Fruit fly (Drosophila melanogaster) whole organism, embryonic: ENCODE measurements around the gene CG10324.

Source experiments
- ATbp ChIP-seq: fragments of 200-800 bp; sonication (Bioruptor generic); optimal IDR thresholded peaks from 2 replicates; lab custom pipeline; 2017; ENCODE audit warnings: missing biosample characterization, mild to moderate bottlenecking, missing genetic modification characterization, missing genetic modification reagents
- CG10654 ChIP-seq: fragments of 200-800 bp; sonication (Bioruptor generic); optimal IDR thresholded peaks from 2 replicates; lab custom pipeline; 2016; ENCODE audit warnings: missing biosample characterization, missing genetic modification characterization
- CG11504 ChIP-seq: fragments of 200-800 bp; sonication (Bioruptor generic); optimal IDR thresholded peaks from 3 replicates; lab custom pipeline; 2019; ENCODE audit warnings: missing biosample characterization, mild to moderate bottlenecking, missing genetic modification characterization, moderate library complexity
- CG12769 ChIP-seq: fragments of 200-800 bp; sonication (Bioruptor generic); optimal IDR thresholded peaks from 2 replicates; lab custom pipeline; 2019; ENCODE audit warnings: missing biosample characterization, mild to moderate bottlenecking, missing genetic modification characterization, moderate library complexity
- CG13424 ChIP-seq: fragments of 200-800 bp; sonication (Bioruptor generic); optimal IDR thresholded peaks from 2 replicates; lab custom pipeline; 2019; ENCODE audit warnings: missing biosample characterization, mild to moderate bottlenecking, missing genetic modification characterization, moderate library complexity
- CG14014 ChIP-seq: fragments of 200-800 bp; sonication (Bioruptor generic); IDR thresholded peaks from 2 replicates; pipeline ENCODE4 v1.3.6; 2022; ENCODE audit warnings: missing biosample characterization, missing genetic modification characterization
- CG17328 ChIP-seq: fragments of 200-800 bp; sonication (Bioruptor generic); IDR thresholded peaks from 2 replicates; pipeline ENCODE4 v1.3.6; 2022; ENCODE audit warnings: missing biosample characterization, missing genetic modification characterization
- CG2199 ChIP-seq: fragments of 200-800 bp; sonication (Bioruptor generic); IDR thresholded peaks from 3 replicates; pipeline ENCODE4 v1.3.6; 2022; ENCODE audit warnings: missing biosample characterization, missing genetic modification characterization
- CG3065 ChIP-seq: fragments of 200-800 bp; sonication (Bioruptor generic); optimal IDR thresholded peaks from 2 replicates; lab custom pipeline; 2016; ENCODE audit warnings: missing biosample characterization, missing genetic modification characterization
- CG34422 ChIP-seq: fragments of 200-800 bp; sonication (Bioruptor generic); IDR thresholded peaks from 3 replicates; pipeline ENCODE4 v1.3.6; 2022; ENCODE audit warnings: missing biosample characterization, missing genetic modification characterization
- CG7271 ChIP-seq: fragments of 200-800 bp; sonication (Bioruptor generic); optimal IDR thresholded peaks from 2 replicates; lab custom pipeline; 2018; ENCODE audit warnings: missing biosample characterization, mild to moderate bottlenecking, missing genetic modification characterization, moderate library complexity
- CG7372 ChIP-seq: fragments of 200-800 bp; sonication (Bioruptor generic); IDR thresholded peaks from 2 replicates; pipeline ENCODE4 v1.3.6; 2022; ENCODE audit warnings: missing biosample characterization, missing genetic modification characterization
- CG7745 ChIP-seq: fragments of 200-800 bp; sonication (Bioruptor generic); optimal IDR thresholded peaks from 2 replicates; lab custom pipeline; 2018; ENCODE audit warnings: missing biosample characterization, mild to moderate bottlenecking, missing genetic modification characterization, moderate library complexity
- Eip74EF ChIP-seq, 2 experiments: fragments of 200-800 bp in 1 of 2; fragments of >200 bp in 1 of 2; sonication (Bioruptor generic) in 1 of 2; optimal IDR thresholded peaks; 2 replicates each; lab custom pipeline; 2017 to 2019; ENCODE audit warnings: missing biosample characterization in 2 of 2, missing genetic modification characterization in 2 of 2, mild to moderate bottlenecking in 1 of 2, moderate library complexity in 1 of 2
- Hr78 ChIP-seq, 2 experiments: fragments of 200-800 bp in 1 of 2; fragments of >200 bp in 1 of 2; sonication (Bioruptor generic) in 1 of 2; optimal IDR thresholded peaks; 2 replicates each; lab custom pipeline; 2017 to 2019; ENCODE audit warnings: missing biosample characterization in 2 of 2, missing genetic modification characterization in 2 of 2, mild to moderate bottlenecking in 1 of 2, moderate library complexity in 1 of 2
- Med ChIP-seq: fragments of 200-800 bp; sonication (Bioruptor generic); peaks from one replicate; lab custom pipeline; 2016; ENCODE audit warnings: missing biosample characterization, missing genetic modification characterization, mild to moderate bottlenecking, inconsistent platforms, moderate library complexity
- Nf-YB ChIP-seq: fragments of 200-800 bp; sonication (Bioruptor generic); optimal IDR thresholded peaks from 3 replicates; lab custom pipeline; 2019; ENCODE audit warnings: missing biosample characterization, mild to moderate bottlenecking, missing genetic modification characterization, moderate library complexity
- Nf-YC ChIP-seq: fragments of 200-800 bp; optimal IDR thresholded peaks from 3 replicates; lab custom pipeline; 2019; ENCODE audit warnings: missing biosample characterization, mild to moderate bottlenecking, missing genetic modification characterization, moderate library complexity
- Sox102F ChIP-seq: fragments of 200-800 bp; sonication (Bioruptor generic); optimal IDR thresholded peaks from 2 replicates; lab custom pipeline; 2018; ENCODE audit warnings: missing biosample characterization, mild to moderate bottlenecking, missing genetic modification characterization, moderate library complexity
- Ssrp ChIP-seq: fragments of 200-800 bp; sonication (Bioruptor generic); optimal IDR thresholded peaks from 2 replicates; lab custom pipeline; 2018; ENCODE audit warnings: missing biosample characterization, mild to moderate bottlenecking, missing genetic modification characterization, moderate library complexity
- YL-1 ChIP-seq: fragments of 200-800 bp; sonication (Bioruptor generic); optimal IDR thresholded peaks from 3 replicates; lab custom pipeline; 2017; ENCODE audit warnings: missing biosample characterization, mild to moderate bottlenecking, missing genetic modification characterization
- abd-A ChIP-seq: fragments of 200-800 bp; sonication (Bioruptor generic); optimal IDR thresholded peaks from 3 replicates; lab custom pipeline; 2019; ENCODE audit warnings: missing biosample characterization, mild to moderate bottlenecking, missing genetic modification characterization, moderate library complexity
- bab2 ChIP-seq: fragments of 200-800 bp; sonication (Bioruptor generic); optimal IDR thresholded peaks from 2 replicates; lab custom pipeline; 2016; ENCODE audit warnings: missing biosample characterization, missing genetic modification characterization
- bcd ChIP-seq: fragments of 200-800 bp; sonication (Bioruptor generic); optimal IDR thresholded peaks from 2 replicates; lab custom pipeline; 2017; ENCODE audit warnings: missing biosample characterization, mild to moderate bottlenecking, missing genetic modification characterization
- cg ChIP-seq: fragments of 200-800 bp; sonication (Bioruptor generic); optimal IDR thresholded peaks from 3 replicates; lab custom pipeline; 2019; ENCODE audit warnings: missing biosample characterization, mild to moderate bottlenecking, missing genetic modification characterization, moderate library complexity
- chif ChIP-seq, 2 experiments: fragments of 200-800 bp; sonication (Bioruptor generic); optimal IDR thresholded peaks; 3 replicates each; lab custom pipeline; 2016; ENCODE audit warnings: missing biosample characterization in 2 of 2, missing genetic modification characterization in 2 of 2
- chinmo ChIP-seq: fragments of 200-800 bp; sonication (Bioruptor generic); IDR thresholded peaks from 4 replicates; pipeline ENCODE4 v1.3.6; 2022; ENCODE audit warnings: missing biosample characterization, missing genetic modification characterization; ENCODE audit not compliant: partially characterized antibody
- crol ChIP-seq: fragments of 200-800 bp; sonication (Bioruptor generic); IDR thresholded peaks from 2 replicates; pipeline ENCODE4 v1.3.6; 2022; ENCODE audit warnings: missing biosample characterization, missing genetic modification characterization
- cwo ChIP-seq: fragments of 200-800 bp; sonication (Bioruptor generic); optimal IDR thresholded peaks from 3 replicates; lab custom pipeline; 2017; ENCODE audit warnings: missing biosample characterization, missing genetic modification characterization, mild to moderate bottlenecking, moderate library complexity, missing genetic modification reagents
- dmrt11E ChIP-seq: fragments of 200-800 bp; sonication (Bioruptor generic); optimal IDR thresholded peaks from 3 replicates; lab custom pipeline; 2018; ENCODE audit warnings: missing biosample characterization, mild to moderate bottlenecking, missing genetic modification characterization, moderate library complexity
- en ChIP-seq: fragments of 200-800 bp; sonication (Bioruptor generic); optimal IDR thresholded peaks from 2 replicates; lab custom pipeline; 2016; ENCODE audit warnings: missing biosample characterization, missing genetic modification characterization
- ewg ChIP-seq: fragments of 200-800 bp; sonication (Bioruptor generic); optimal IDR thresholded peaks from 3 replicates; lab custom pipeline; 2017; ENCODE audit warnings: mild to moderate bottlenecking, missing biosample characterization, missing genetic modification reagents, missing genetic modification characterization
- gce ChIP-seq: fragments of 200-800 bp; sonication (Bioruptor generic); IDR thresholded peaks from 3 replicates; pipeline ENCODE4 v1.3.6; 2022; ENCODE audit warnings: missing biosample characterization, missing genetic modification characterization
- grn ChIP-seq: fragments of 200-800 bp; sonication (Bioruptor generic); optimal IDR thresholded peaks from 3 replicates; lab custom pipeline; 2017; ENCODE audit warnings: missing biosample characterization, missing genetic modification characterization
- gro ChIP-seq: fragments of 200-800 bp; sonication (Bioruptor generic); optimal IDR thresholded peaks from 2 replicates; lab custom pipeline; 2016; ENCODE audit warnings: missing biosample characterization, missing genetic modification characterization
- insv ChIP-seq, 2 experiments: fragments of 200-800 bp; sonication (Bioruptor generic); optimal IDR thresholded peaks; 3 replicates each; lab custom pipeline; 2016 to 2018; ENCODE audit warnings: missing biosample characterization in 2 of 2, missing genetic modification characterization in 2 of 2
- jigr1 ChIP-seq: fragments of 200-800 bp; sonication (Bioruptor generic); IDR thresholded peaks from 3 replicates; pipeline ENCODE4 v1.3.6; 2022; ENCODE audit warnings: missing biosample characterization, missing genetic modification characterization
- nerfin-1 ChIP-seq: fragments of 200-800 bp; sonication (Bioruptor generic); optimal IDR thresholded peaks from 3 replicates; lab custom pipeline; 2019; ENCODE audit warnings: missing biosample characterization, mild to moderate bottlenecking, missing genetic modification characterization, moderate library complexity
- pros ChIP-seq: fragments of 200-800 bp; sonication (Bioruptor generic); optimal IDR thresholded peaks from 3 replicates; lab custom pipeline; 2019; ENCODE audit warnings: missing biosample characterization, mild to moderate bottlenecking, missing genetic modification characterization, moderate library complexity
- sd ChIP-seq: fragments of 200-800 bp; sonication (Bioruptor generic); optimal IDR thresholded peaks from 3 replicates; lab custom pipeline; 2018; ENCODE audit warnings: missing biosample characterization, mild to moderate bottlenecking, missing genetic modification characterization, moderate library complexity
- seq ChIP-seq: fragments of 200-800 bp; sonication (Bioruptor generic); IDR thresholded peaks from 2 replicates; pipeline ENCODE4 v1.3.6; 2022; ENCODE audit warnings: missing biosample characterization, missing genetic modification characterization
- sna ChIP-seq: fragments of 200-800 bp; sonication (Bioruptor generic); IDR thresholded peaks from 2 replicates; pipeline ENCODE4 v1.3.6; 2022; ENCODE audit warnings: missing biosample characterization, missing genetic modification characterization; ENCODE audit not compliant: partially characterized antibody
- stwl ChIP-seq: fragments of 200-800 bp; sonication (Bioruptor generic); optimal IDR thresholded peaks from 3 replicates; lab custom pipeline; 2018; ENCODE audit warnings: missing biosample characterization, mild to moderate bottlenecking, missing genetic modification characterization, moderate library complexity
- tup ChIP-seq: fragments of 200-800 bp; sonication (Bioruptor generic); optimal IDR thresholded peaks from 2 replicates; lab custom pipeline; 2016; ENCODE audit warnings: missing biosample characterization, mild to moderate bottlenecking, missing genetic modification characterization, moderate library complexity
- vvl ChIP-seq: fragments of 200-800 bp; sonication (Bioruptor generic); IDR thresholded peaks from 2 replicates; pipeline ENCODE4 v1.3.6; 2022; ENCODE audit warnings: missing biosample characterization, missing genetic modification characterization

CG10324 gene

dm6 chr3R:16673184-16673583, 26.4 kb upstream of the CG10324 start (continued):
- peak; percentile 33; the same call in 1 of the 2 replicates for TF ChIP-seq CG17328 (GFP tag; lab: Robert Waterston, UW)
- TF ChIP-seq, all 482 proteins: peak for 53

dm6 chr3R:16672213-16672706, 25.5 kb upstream of the CG10324 start:
- TF ChIP-seq Med (GFP tag; lab: Kevin White, UChicago), result peak; percentile 17
- no peak for TF ChIP-seq Ssrp (tag; lab: Kevin White, UChicago)
- no peak for TF ChIP-seq CG13424 (tag; lab: Kevin White, UChicago)
- no peak for TF ChIP-seq bcd
- TF ChIP-seq CG34422 (GFP tag; lab: Robert Waterston, UW), result no peak
- no peak for TF ChIP-seq YL-1 (GFP tag; lab: Kevin White, UChicago)
- TF ChIP-seq ATbp, result no peak
- TF ChIP-seq insv (GFP tag; optimal IDR thresholded peaks at IDR 0.05; lab: Kevin White, UChicago), result no peak
- TF ChIP-seq Nf-YB (GFP tag; lab: Kevin White, UChicago), result peak; percentile 27
- TF ChIP-seq pros (GFP tag; lab: Kevin White, UChicago), result peak; percentile 81
- TF ChIP-seq CG7372 (GFP tag; lab: Robert Waterston, UW), result no peak
- no peak for TF ChIP-seq CG14014 (GFP tag; lab: Robert Waterston, UW)
- no peak for TF ChIP-seq sna
- TF ChIP-seq dmrt11E (tag; lab: Kevin White, UChicago), result no peak
- no peak for TF ChIP-seq CG7271 (tag; lab: Kevin White, UChicago)
- TF ChIP-seq ewg (GFP tag; lab: Kevin White, UChicago), result peak; percentile 80
- TF ChIP-seq cwo (GFP tag; lab: Kevin White, UChicago), result no peak
- TF ChIP-seq tup, result no peak
- peak; percentile 34; the same call in 1 of the 2 replicates for TF ChIP-seq crol
- peak; percentile 71 for TF ChIP-seq Nf-YC (tag; lab: Kevin White, UChicago)
- no peak for TF ChIP-seq chif (GFP tag; optimal IDR thresholded peaks at IDR 0.05; lab: Kevin White, UChicago)
- TF ChIP-seq nerfin-1, result peak; percentile 5
- no peak for TF ChIP-seq Sox102F (GFP tag; lab: Kevin White, UChicago)
- TF ChIP-seq CG10654 (GFP tag; lab: Kevin White, UChicago), result no peak
- peak; percentile 95 for TF ChIP-seq abd-A (tag; lab: Kevin White, UChicago)
- no peak for TF ChIP-seq gro (GFP tag; lab: Kevin White, UChicago)
- peak; percentile 70; the same call in 1 of the 2 replicates for TF ChIP-seq seq

DNA sequence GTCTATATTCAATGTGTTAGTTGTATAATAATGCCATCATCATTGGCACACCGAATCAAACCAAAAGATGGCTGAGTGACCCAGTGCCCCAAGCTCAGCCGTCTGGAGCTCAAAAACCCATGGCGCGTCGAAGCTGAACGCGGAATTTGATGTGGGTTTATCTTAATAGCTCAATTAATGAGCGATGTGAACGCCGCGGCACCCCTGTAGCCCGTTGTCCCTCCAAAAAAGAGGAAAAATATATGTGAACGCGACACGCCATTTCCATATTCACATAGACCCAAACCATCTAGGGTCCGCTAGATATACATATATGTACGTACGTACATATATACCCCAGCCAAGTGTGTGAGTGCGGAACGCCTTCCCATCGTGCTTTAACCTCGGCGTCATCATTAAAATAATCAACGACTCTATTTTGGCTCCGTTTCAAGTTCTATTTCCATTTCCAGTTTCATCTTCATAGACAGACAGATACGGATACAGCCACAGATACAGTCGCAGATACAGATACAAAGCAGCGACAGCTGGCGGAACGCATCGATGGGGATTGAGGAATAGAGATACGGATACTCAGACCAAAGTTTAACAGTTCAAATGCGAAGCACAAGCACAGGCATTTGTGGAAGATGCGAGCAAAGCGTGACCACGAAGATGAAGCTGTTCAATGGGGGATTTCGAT, 17.5 kb upstream of the CG10324 start:
- TF ChIP-seq en (GFP tag; lab: Kevin White, UChicago), result peak; percentile 31
- peak; percentile 35 for TF ChIP-seq Med (GFP tag; lab: Kevin White, UChicago)
- TF ChIP-seq vvl (GFP tag; lab: Robert Waterston, UW), result peak; percentile 67; the same call in 1 of the 2 replicates
- no peak for TF ChIP-seq bab2 (GFP tag; lab: Kevin White, UChicago)
- TF ChIP-seq abd-A (tag; lab: Kevin White, UChicago), result peak; percentile 99
- TF ChIP-seq Eip74EF (GFP tag; optimal IDR thresholded peaks at IDR 0.05; lab: Kevin White, UChicago), result peak in 1 of 2 experiments; percentile 11
- TF ChIP-seq gce, result 0 out of 3 replicates have a peak, but pooled peaks have one; percentile 13
- TF ChIP-seq jigr1, result no peak
- peak; percentile 63; the same call in 1 of the 4 replicates for TF ChIP-seq chinmo (GFP tag; lab: Robert Waterston, UW)
- no peak for TF ChIP-seq CG11504 (tag; lab: Kevin White, UChicago)
- TF ChIP-seq grn (GFP tag; lab: Kevin White, UChicago), result peak; percentile 72
- TF ChIP-seq pros (GFP tag; lab: Kevin White, UChicago), result peak; percentile 17
- peak; percentile 48 for TF ChIP-seq cg (GFP tag; lab: Kevin White, UChicago)
- TF ChIP-seq CG2199 (GFP tag; lab: Robert Waterston, UW), result 0 out of 3 replicates have a peak, but pooled peaks have one; percentile 51
- TF ChIP-seq sd (tag; lab: Kevin White, UChicago), result peak; percentile 92
- TF ChIP-seq CG12769, result peak; percentile 55
- no peak for TF ChIP-seq stwl (tag; lab: Kevin White, UChicago)
- TF ChIP-seq CG7745 (tag; lab: Kevin White, UChicago), result no peak
- no peak for TF ChIP-seq CG3065
- peak in 1 of 2 experiments; percentile 15 for TF ChIP-seq Hr78 (GFP tag; optimal IDR thresholded peaks at IDR 0.05; lab: Kevin White, UChicago)
